Worm (Caenorhabditis elegans) whole organism, young adult: ENCODE data around the gene T10C6.16.

Source experiments
- B0336.3 ChIP-seq: fragments of 200-800 bp; sonication (Bioruptor generic); IDR thresholded peaks from 2 replicates; pipeline ENCODE4 v1.3.6; 2022; ENCODE audit warnings: missing genetic modification characterization, missing compliant biosample characterization
- F52B5.7 ChIP-seq: sonication (generic microtip); optimal IDR thresholded peaks from 2 replicates; lab custom pipeline; 2016; ENCODE audit warnings: mild to moderate bottlenecking, missing genetic modification characterization, missing compliant biosample characterization
- T26A5.8 ChIP-seq: sonication (generic microtip); optimal IDR thresholded peaks from 2 replicates; lab custom pipeline; 2016; ENCODE audit warnings: missing genetic modification characterization, missing compliant biosample characterization
- Y56A3A.18 ChIP-seq: fragments of 200-800 bp; sonication (Bioruptor generic); IDR thresholded peaks from 2 replicates; pipeline ENCODE4 v1.3.6; 2022; ENCODE audit warnings: missing genetic modification reagents, missing genetic modification characterization, missing compliant biosample characterization
- Y95B8A.8 ChIP-seq: fragments of 200-800 bp; sonication (Bioruptor generic); IDR thresholded peaks from 2 replicates; pipeline ENCODE4 v1.3.6; 2022; ENCODE audit warnings: missing genetic modification reagents, missing genetic modification characterization, missing compliant biosample characterization
- aptf-2 ChIP-seq: fragments of 200-800 bp; sonication (Bioruptor generic); conservative IDR thresholded peaks from 2 replicates; pipeline ENCODE4 v1.3.6; 2022; ENCODE audit warnings: missing genetic modification reagents, missing genetic modification characterization, missing compliant biosample characterization
- atf-7 ChIP-seq: sonication (generic microtip); optimal IDR thresholded peaks from 2 replicates; lab custom pipeline; 2017; ENCODE audit warnings: mild to moderate bottlenecking, missing genetic modification characterization, missing compliant biosample characterization
- athp-1 ChIP-seq: sonication (generic microtip); optimal IDR thresholded peaks from 2 replicates; lab custom pipeline; 2017; ENCODE audit warnings: mild to moderate bottlenecking, missing genetic modification characterization, missing compliant biosample characterization
- chd-7 ChIP-seq: sonication (generic microtip); optimal IDR thresholded peaks from 2 replicates; lab custom pipeline; 2016; ENCODE audit warnings: mild to moderate bottlenecking, missing genetic modification characterization, moderate library complexity, missing compliant biosample characterization
- die-1 ChIP-seq: sonication (generic microtip); optimal IDR thresholded peaks from 2 replicates; lab custom pipeline; 2016; ENCODE audit warnings: missing genotype, mild to moderate bottlenecking, missing genetic modification characterization, missing compliant biosample characterization
- egl-44 ChIP-seq: fragments of 200-800 bp; sonication (Bioruptor generic); IDR thresholded peaks from 2 replicates; pipeline ENCODE4 v1.3.6; 2022; ENCODE audit warnings: missing genetic modification reagents, missing genetic modification characterization, missing compliant biosample characterization
- egrh-3 ChIP-seq: fragments of 200-800 bp; sonication (Bioruptor generic); IDR thresholded peaks from 2 replicates; pipeline ENCODE4 v1.3.6; 2022; ENCODE audit warnings: missing genetic modification reagents, missing genetic modification characterization, missing compliant biosample characterization
- hsf-1 ChIP-seq: fragments of 200-800 bp; sonication (Bioruptor generic); IDR thresholded peaks from 2 replicates; pipeline ENCODE4 v1.3.6; 2022; ENCODE audit warnings: missing genetic modification reagents, missing genetic modification characterization, missing compliant biosample characterization
- let-607 ChIP-seq, 2 experiments: fragments of 200-800 bp in 1 of 2; sonication (Bioruptor generic) in 1 of 2; sonication (generic microtip) in 1 of 2; optimal IDR thresholded peaks; 2 replicates each; lab custom pipeline; 2016 to 2018; ENCODE audit warnings: mild to moderate bottlenecking in 2 of 2, missing compliant biosample characterization in 2 of 2, missing genetic modification characterization in 2 of 2, moderate library complexity in 2 of 2, missing genotype in 1 of 2
- madf-10 ChIP-seq: sonication (generic microtip); optimal IDR thresholded peaks from 2 replicates; lab custom pipeline; 2016; ENCODE audit warnings: mild to moderate bottlenecking, missing genetic modification characterization, missing compliant biosample characterization
- madf-6 ChIP-seq: fragments of 200-800 bp; sonication (Bioruptor generic); IDR thresholded peaks from 2 replicates; pipeline ENCODE4 v1.3.6; 2022; ENCODE audit warnings: missing genetic modification reagents, missing genetic modification characterization, missing compliant biosample characterization
- nfyb-1 ChIP-seq: fragments of 200-800 bp; sonication (Bioruptor generic); IDR thresholded peaks from 2 replicates; pipeline ENCODE4 v1.3.6; 2022; ENCODE audit warnings: missing genetic modification reagents, missing genetic modification characterization, missing compliant biosample characterization
- nhr-120 ChIP-seq: fragments of 200-800 bp; sonication (Bioruptor generic); IDR thresholded peaks from 2 replicates; pipeline ENCODE4 v1.3.6; 2022; ENCODE audit warnings: missing genetic modification characterization, missing compliant biosample characterization
- nhr-179 ChIP-seq: sonication (generic microtip); optimal IDR thresholded peaks from 2 replicates; lab custom pipeline; 2016; ENCODE audit warnings: mild to moderate bottlenecking, missing genetic modification characterization, missing compliant biosample characterization
- nhr-27 ChIP-seq: fragments of 200-800 bp; sonication (Bioruptor generic); optimal IDR thresholded peaks from 2 replicates; lab custom pipeline; 2018; ENCODE audit warnings: mild to moderate bottlenecking, missing genetic modification characterization, moderate library complexity, missing compliant biosample characterization
- nhr-80 ChIP-seq: sonication (generic microtip); optimal IDR thresholded peaks from 2 replicates; lab custom pipeline; 2016; ENCODE audit warnings: missing genetic modification characterization, missing compliant biosample characterization
- pha-4 ChIP-seq: fragments of 150-350 bp; sonication (generic microtip); optimal IDR thresholded peaks from 2 replicates; lab custom pipeline; 2014; ENCODE audit warnings: missing biosample characterization, missing genetic modification reagents, missing genetic modification characterization
- snpc-4 ChIP-seq, 5 experiments: fragments of 150-350 bp in 1 of 5; sonication (generic microtip) in 4 of 5; optimal IDR thresholded peaks; 2 replicates each; lab custom pipeline; 2014 to 2018; ENCODE audit warnings: missing genetic modification characterization in 5 of 5, missing biosample characterization in 3 of 5, antibody characterized with exemption in 2 of 5, mild to moderate bottlenecking in 2 of 5, missing compliant biosample characterization in 2 of 5, missing genotype in 2 of 5, moderate library complexity in 2 of 5, missing genetic modification reagents in 1 of 5
- sptf-2 ChIP-seq: fragments of 200-800 bp; sonication (Bioruptor generic); optimal IDR thresholded peaks from 2 replicates; lab custom pipeline; 2018; ENCODE audit warnings: mild to moderate bottlenecking, missing genetic modification characterization, missing compliant biosample characterization
- tbp1 ChIP-seq: fragments of 200-800 bp; sonication (Bioruptor generic); optimal IDR thresholded peaks from 2 replicates; lab custom pipeline; 2018; ENCODE audit warnings: mild to moderate bottlenecking, missing genetic modification characterization, missing compliant biosample characterization
- zfh-2 ChIP-seq: fragments of 200-800 bp; sonication (Bioruptor generic); conservative IDR thresholded peaks from 2 replicates; pipeline ENCODE4 v1.3.6; 2022; ENCODE audit warnings: missing genetic modification reagents, missing genetic modification characterization, missing compliant biosample characterization
- ztf-22 ChIP-seq: fragments of 200-800 bp; sonication (Bioruptor generic); optimal IDR thresholded peaks from 2 replicates; lab custom pipeline; 2018; ENCODE audit warnings: mild to moderate bottlenecking, missing genetic modification characterization, moderate library complexity, missing compliant biosample characterization
- ztf-25 ChIP-seq: fragments of 200-800 bp; sonication (Bioruptor generic); IDR thresholded peaks from 2 replicates; pipeline ENCODE4 v1.3.6; 2022; ENCODE audit warnings: missing genetic modification reagents, missing genetic modification characterization, missing compliant biosample characterization

The T10C6.16 gene

DNA sequence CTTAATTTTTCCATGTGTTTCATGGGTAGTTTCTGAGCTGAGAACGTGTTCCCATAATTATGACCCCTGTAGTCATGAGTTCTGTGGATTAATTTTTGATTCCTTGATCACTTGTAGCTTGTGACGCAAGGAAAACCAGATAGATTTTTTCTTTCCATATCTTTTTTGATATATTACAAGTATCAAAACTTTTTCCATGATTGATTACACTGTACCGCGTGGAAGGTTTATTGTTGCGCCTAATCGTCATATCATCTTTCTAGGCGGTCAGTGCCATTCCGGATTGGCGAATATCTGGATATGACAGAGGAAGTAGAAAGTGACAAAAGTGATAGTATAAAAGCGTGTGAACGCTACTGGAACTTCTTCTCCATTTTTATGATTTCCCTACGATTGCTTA lies 13.8 kb upstream of the T10C6.16 start, which contains the start of gene ZK285.2:
ZK285.2 (plus strand) TSS at position 301 of the 400 bp plus-strand sequence.
- TF ChIP-seq Y95B8A.8 (GFP tag; lab: Robert Waterston, UW), result no peak
- no peak for TF ChIP-seq athp-1 (tag; lab: Kevin White, UChicago)

ce11 chrV:16045837-16046236 lies 13.0 kb upstream of the T10C6.16 start, which contains the start of gene T10C6.15:
Gene T10C6.15 (minus strand): TSS chrV:16045940.
- TF ChIP-seq let-607 (tag; optimal IDR thresholded peaks at IDR 0.05; lab: Kevin White, UChicago), result peak in 1 of 2 experiments; percentile 38
- TF ChIP-seq nhr-80 (tag; lab: Kevin White, UChicago), result peak; percentile 83
- TF ChIP-seq B0336.3 (GFP tag; lab: Robert Waterston, UW), result 0 out of 2 replicates have a peak, but pooled peaks have one; percentile 56
- TF ChIP-seq madf-10 (tag; lab: Kevin White, UChicago), result peak; percentile 18
- 0 out of 2 replicates have a peak, but pooled peaks have one; percentile 51 for TF ChIP-seq egl-44 (GFP tag; lab: Robert Waterston, UW)
- no peak for TF ChIP-seq chd-7 (tag; lab: Kevin White, UChicago)
- peak; percentile 48 for TF ChIP-seq tbp1 (GFP tag; lab: Kevin White, UChicago)
- peak; percentile 71 for TF ChIP-seq ztf-22 (GFP tag; lab: Kevin White, UChicago)
- TF ChIP-seq snpc-4 (GFP tag; optimal IDR thresholded peaks at IDR 0.05; lab: Kevin White, UChicago), result no peak
- peak in 1 of 4 experiments; percentile 9 for TF ChIP-seq snpc-4 (tag; optimal IDR thresholded peaks at IDR 0.05; lab: Kevin White, UChicago)
- TF ChIP-seq atf-7, result peak; percentile 66
- peak; percentile 70 for TF ChIP-seq pha-4
- no peak for TF ChIP-seq die-1 (tag; lab: Kevin White, UChicago)
- TF ChIP-seq aptf-2 (GFP tag; lab: Robert Waterston, UW), result no peak
- no peak for TF ChIP-seq nhr-27 (tag; lab: Kevin White, UChicago)

ce11 chrV:16043686-16044085 lies 10.9 kb upstream of the T10C6.16 start:
- TF ChIP-seq sptf-2 (no peak), F52B5.7 (tag; lab: Kevin White, UChicago) (no peak), nhr-80 (tag; lab: Kevin White, UChicago) (peak; percentile 73), nhr-179 (tag; lab: Kevin White, UChicago) (no peak)

- TF ChIP-seq Y56A3A.18, result 0 out of 2 replicates have a peak, but pooled peaks have one; percentile 17
- TF ChIP-seq ztf-25 (GFP tag; lab: Robert Waterston, UW), result 0 out of 2 replicates have a peak, but pooled peaks have one; percentile 7
- TF ChIP-seq athp-1 (tag; lab: Kevin White, UChicago), result no peak
- 0 out of 2 replicates have a peak, but pooled peaks have one; percentile 50 for TF ChIP-seq nhr-120 (GFP tag; lab: Robert Waterston, UW)
- no peak; the same call in 1 of the 2 replicates for TF ChIP-seq madf-6 (GFP tag; lab: Robert Waterston, UW)
- no peak for TF ChIP-seq nhr-179 (tag; lab: Kevin White, UChicago)
- TF ChIP-seq T26A5.8 (tag; lab: Kevin White, UChicago), result no peak
Observed at ce11 chrV:16042743-16043014, 9.9 kb upstream of the T10C6.16 start.

ce11 chrV:16041925-16042742 lies 9.3 kb upstream of the T10C6.16 start, which contains the start of the genes his-2 and his-1:
Gene his-2 (minus strand): TSS chrV:16042283.
Gene his-1 (plus strand): TSS chrV:16042520.
- TF ChIP-seq hsf-1 (0 out of 2 replicates have a peak, but pooled peaks have one; percentile 35), zfh-2 (peak; percentile 58; the same call in 1 of the 2 replicates), egrh-3 (GFP tag; lab: Robert Waterston, UW) (peak; percentile 63; the same call in 1 of the 2 replicates), nfyb-1 (0 out of 2 replicates have a peak, but pooled peaks have one; percentile 9)
